Worm (Caenorhabditis elegans): ENCODE data around the gene W04G3.7.

DNA sequence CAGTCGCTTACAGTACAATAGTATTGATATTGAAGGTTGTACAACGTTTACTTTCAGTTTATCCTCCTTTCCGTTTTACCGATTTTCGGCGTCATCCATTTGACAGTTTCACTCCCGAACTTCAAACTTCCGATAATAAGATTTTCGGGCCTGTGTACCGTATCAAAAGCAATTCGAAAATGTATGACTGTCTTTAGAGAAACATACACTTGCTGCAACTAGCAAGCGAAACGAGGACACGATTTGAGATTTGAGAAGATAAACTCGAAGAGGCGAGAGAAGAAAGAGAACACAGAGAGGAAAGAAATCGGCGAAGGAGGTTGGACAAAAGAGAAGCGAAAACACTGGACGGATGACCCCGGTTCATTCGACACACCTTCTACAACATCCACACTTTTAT is 23.2 kb downstream of the W04G3.7 start, which contains the start of gene lpr-5:
- TF ChIP-seq ceh-18 (tag; optimal IDR thresholded peaks at IDR 0.05) (no peak), lin-11 (tag; optimal IDR thresholded peaks at IDR 0.05) (no peak), fkh-10 (GFP tag; optimal IDR thresholded peaks at IDR 0.05) (no peak)

All from whole organism, late embryonic.